Worm (Caenorhabditis elegans): ENCODE results near the gene F31A3.3.
A peak's percentile ranks its signal among the peaks of the same experiment; 100 is the strongest.

The F31A3.3 gene

DNA sequence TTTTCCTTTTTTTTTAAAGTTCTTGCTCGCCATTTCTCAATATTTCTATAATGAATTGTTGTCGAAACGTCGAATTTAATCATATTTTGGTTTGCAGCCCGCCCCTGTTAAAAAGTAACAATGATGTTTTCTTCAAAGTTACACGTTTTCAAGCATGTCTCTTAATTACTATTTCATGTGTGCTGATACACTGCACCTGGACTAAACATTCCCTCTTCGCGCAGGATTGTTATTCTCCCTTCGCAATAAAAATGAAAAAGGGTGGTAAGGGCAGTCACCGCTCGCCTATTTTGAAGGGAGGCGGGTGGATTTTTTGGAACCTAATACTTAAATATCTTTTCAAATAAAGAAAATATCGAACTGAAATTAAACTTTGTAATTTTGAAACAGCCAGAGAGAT lies 11.6 kb upstream of the F31A3.3 start (continued):
- TF ChIP-seq Y56A3A.18 (GFP tag; IDR thresholded peaks at IDR 0.05) (peak; percentile 87), pbrm-1 (GFP tag; IDR thresholded peaks at IDR 0.05) (0 out of 2 replicates have a peak, but pooled peaks have one; percentile 29), C06A6.2 (GFP tag; conservative IDR thresholded peaks at IDR 0.05) (0 out of 2 replicates have a peak, but pooled peaks have one; percentile 29), nhr-80 (tag; optimal IDR thresholded peaks at IDR 0.05) (peak; percentile 39), lin-35 (GFP tag; optimal IDR thresholded peaks at IDR 0.05) (peak in 1 of 3 experiments; percentile 57), F10E7.11 (tag; optimal IDR thresholded peaks at IDR 0.05) (no peak), F55B11.4 (tag; optimal IDR thresholded peaks at IDR 0.05; ENCODE audit: borderline replicate concordance, insufficient read depth) (no peak), Y79H2A.3 (GFP tag; conservative IDR thresholded peaks at IDR 0.05) (no peak), F37B4.10 (GFP tag; IDR thresholded peaks at IDR 0.05) (no peak), ekl-4 (GFP tag; IDR thresholded peaks at IDR 0.05) (0 out of 2 replicates have a peak, but pooled peaks have one; percentile 32), lin-40 (tag; optimal IDR thresholded peaks at IDR 0.05) (peak; percentile 85), ceh-27 (GFP tag; optimal IDR thresholded peaks at IDR 0.05) (peak; percentile 17), ztf-26 (tag; optimal IDR thresholded peaks at IDR 0.05) (peak; percentile 32), Y53G8AR.9 (GFP tag; conservative IDR thresholded peaks at IDR 0.05) (0 out of 2 replicates have a peak, but pooled peaks have one; percentile 22), hrde-1 (tag; optimal IDR thresholded peaks at IDR 0.05; ENCODE audit: borderline replicate concordance) (no peak), ZK185.1 (tag; optimal IDR thresholded peaks at IDR 0.05; ENCODE audit: poor library complexity, severe bottlenecking) (peak; percentile 54), B0336.3 (GFP tag; IDR thresholded peaks at IDR 0.05) (0 out of 2 replicates have a peak, but pooled peaks have one; percentile 24), nfya-1 (tag; optimal IDR thresholded peaks at IDR 0.05; ENCODE audit: borderline replicate concordance, insufficient read depth) (no peak), snpc-1.1 (tag; optimal IDR thresholded peaks at IDR 0.05; ENCODE audit: insufficient read depth) (no peak), nhr-179 (tag; optimal IDR thresholded peaks at IDR 0.05) (no peak), xnd-1 (tag; optimal IDR thresholded peaks at IDR 0.05) (no peak), K11D2.4 (GFP tag; IDR thresholded peaks at IDR 0.05) (peak; percentile 87), tlf-1 (GFP tag; optimal IDR thresholded peaks at IDR 0.05) (peak; percentile 31)

DNA sequence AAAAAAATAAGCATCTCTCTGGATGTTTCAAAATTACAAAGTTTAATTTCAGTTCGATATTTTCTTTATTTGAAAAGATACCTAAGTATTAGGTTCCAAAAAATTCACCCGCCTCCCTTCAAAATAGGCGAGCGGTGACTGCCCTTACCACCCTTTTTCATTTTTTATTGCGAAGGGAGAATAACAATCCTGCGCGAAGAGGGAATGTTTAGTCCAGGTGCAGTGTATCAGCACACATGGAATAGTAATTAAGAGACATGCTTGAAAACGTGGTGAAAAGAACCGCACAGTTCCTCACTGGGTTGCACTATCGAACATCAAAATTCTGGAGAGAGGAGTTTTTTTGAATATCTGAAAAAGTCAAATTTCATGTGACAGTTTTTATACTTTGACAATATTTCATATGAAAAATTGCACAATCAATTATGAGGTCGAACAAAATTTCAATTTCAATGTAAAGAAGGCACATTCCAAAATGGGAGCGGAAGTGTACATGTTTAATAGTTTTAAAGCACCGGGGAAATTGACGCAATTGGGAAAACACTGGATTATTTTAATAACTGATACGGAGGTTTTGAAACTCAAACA lies 10.6 kb upstream of the F31A3.3 start:
- TF ChIP-seq let-526 (GFP tag; IDR thresholded peaks at IDR 0.05) (peak; percentile 87), mel-28 (tag; optimal IDR thresholded peaks at IDR 0.05; ENCODE audit: borderline replicate concordance) (no peak), B0035.1 (tag; optimal IDR thresholded peaks at IDR 0.05) (peak; percentile 77), Y53G8AR.9 (GFP tag; conservative IDR thresholded peaks at IDR 0.05) (peak; percentile 96), Y56A3A.18 (GFP tag; IDR thresholded peaks at IDR 0.05) (peak; percentile 98), gei-17 (GFP tag; optimal IDR thresholded peaks at IDR 0.05) (peak; percentile 95), attf-6 (GFP tag; IDR thresholded peaks at IDR 0.05) (no peak), repo-1 (tag; optimal IDR thresholded peaks at IDR 0.05) (peak; percentile 81), F57A8.1 (GFP tag; optimal IDR thresholded peaks at IDR 0.05) (no peak), nhr-80 (tag; optimal IDR thresholded peaks at IDR 0.05) (peak; percentile 65), lsy-27 (tag; optimal IDR thresholded peaks at IDR 0.05; ENCODE audit: borderline replicate concordance, insufficient read depth) (no peak), K11D2.4 (GFP tag; IDR thresholded peaks at IDR 0.05) (peak; percentile 98), ceh-58 (GFP tag; IDR thresholded peaks at IDR 0.05) (no peak), nfyb-1 (GFP tag; IDR thresholded peaks at IDR 0.05) (peak; percentile 95), mxl-1 (tag; optimal IDR thresholded peaks at IDR 0.05) (no peak), C17E4.6 (GFP tag; IDR thresholded peaks at IDR 0.05) (peak; percentile 49; the same call in 1 of the 2 replicates), B0336.3 (GFP tag; IDR thresholded peaks at IDR 0.05) (peak; percentile 89), egrh-3 (GFP tag; IDR thresholded peaks at IDR 0.05) (0 out of 2 replicates have a peak, but pooled peaks have one; percentile 27), atf-7 (tag; optimal IDR thresholded peaks at IDR 0.05) (peak; percentile 76), cebp-2 (GFP tag; IDR thresholded peaks at IDR 0.05) (peak; percentile 93; the same call in 1 of the 2 replicates), chd-7 (tag; optimal IDR thresholded peaks at IDR 0.05) (peak; percentile 52), dox-1 (GFP tag; IDR thresholded peaks at IDR 0.05) (peak; percentile 98), Y79H2A.3 (GFP tag; conservative IDR thresholded peaks at IDR 0.05) (no peak), mes-4 (tag; optimal IDR thresholded peaks at IDR 0.05) (no peak), nhr-90 (tag; optimal IDR thresholded peaks at IDR 0.05) (peak; percentile 3), egl-18 (GFP tag; IDR thresholded peaks at IDR 0.05) (peak; percentile 90), rcor-1 (GFP tag; IDR thresholded peaks at IDR 0.05) (peak; percentile 94), somi-1 (GFP tag; optimal IDR thresholded peaks at IDR 0.05) (peak; percentile 69)

Measured in whole organism, young adult.